Worm (Caenorhabditis elegans): Measurements from ENCODE around the gene F28A12.10.

ce11 chrV:8592691-8593307 lies 44.8 kb downstream of the F28A12.10 start:
- TF ChIP-seq med-1 (GFP tag; optimal IDR thresholded peaks at IDR 0.05; ENCODE audit: insufficient read depth) (no peak), cog-1 (tag; optimal IDR thresholded peaks at IDR 0.05) (no peak), klf-2 (GFP tag; conservative IDR thresholded peaks at IDR 0.05) (no peak), flt-1 (GFP tag; IDR thresholded peaks at IDR 0.05) (no peak), ref-1 (GFP tag; conservative IDR thresholded peaks at IDR 0.05) (no peak), ztf-29 (GFP tag; IDR thresholded peaks at IDR 0.05) (no peak), tab-1 (GFP tag; IDR thresholded peaks at IDR 0.05) (no peak), T22C8.4 (GFP tag; IDR thresholded peaks at IDR 0.05) (no peak), ztf-23 (GFP tag; IDR thresholded peaks at IDR 0.05) (no peak)
